Worm (Caenorhabditis elegans) whole organism, L4 larva: ENCODE results near the gene F47G3.4.

Experiments
- dve-1 ChIP-seq: sonication (generic microtip); optimal IDR thresholded peaks from 2 replicates; lab custom pipeline; 2017; ENCODE audit warnings: antibody characterized with exemption, mild to moderate bottlenecking, missing genetic modification characterization, missing compliant biosample characterization; ENCODE audit not compliant: insufficient read depth
- egl-27 ChIP-seq: sonication (generic microtip); optimal IDR thresholded peaks from 3 replicates; lab custom pipeline; 2017; ENCODE audit warnings: missing biosample characterization, missing genetic modification reagents, missing genetic modification characterization
- fkh-10 ChIP-seq: fragments of 150-350 bp; optimal IDR thresholded peaks from 2 replicates; lab custom pipeline; 2014; ENCODE audit warnings: missing biosample characterization, missing genetic modification reagents, missing genetic modification characterization
- lin-39 ChIP-seq: fragments of 150-350 bp; optimal IDR thresholded peaks from 2 replicates; lab custom pipeline; 2014; ENCODE audit warnings: missing biosample characterization, missing genetic modification reagents, missing genetic modification characterization
- mdt-29 ChIP-seq: fragments of 200-800 bp; sonication (Bioruptor generic); IDR thresholded peaks from 2 replicates; pipeline ENCODE4 v1.3.6; 2022; ENCODE audit warnings: missing genetic modification reagents, missing genetic modification characterization, missing compliant biosample characterization
- nhr-237 ChIP-seq: sonication (generic microtip); optimal IDR thresholded peaks from 2 replicates; lab custom pipeline; 2017; ENCODE audit warnings: missing biosample characterization, missing genetic modification characterization
- saeg-2 ChIP-seq: fragments of 200-800 bp; sonication (Bioruptor generic); IDR thresholded peaks from 2 replicates; pipeline ENCODE4 v1.3.6; 2022; ENCODE audit warnings: missing genetic modification reagents, missing genetic modification characterization, missing compliant biosample characterization
- unc-39 ChIP-seq: sonication (generic microtip); optimal IDR thresholded peaks from 2 replicates; lab custom pipeline; 2017; ENCODE audit warnings: missing biosample characterization, missing genetic modification characterization
- unc-62 ChIP-seq, 3 experiments: fragments of 150-350 bp in 1 of 3; sonication (generic microtip); optimal IDR thresholded peaks in 2 of 3; peaks in 1 of 3; 1 replicate in 1 of 3; 2 replicates in 2 of 3; lab custom pipeline; 2014 to 2017; ENCODE audit warnings: missing biosample characterization in 3 of 3, missing genetic modification characterization in 3 of 3, missing genetic modification reagents in 3 of 3, missing genotype in 1 of 3
- ztf-11 ChIP-seq: fragments of 150-350 bp; optimal IDR thresholded peaks from 2 replicates; lab custom pipeline; 2014; ENCODE audit warnings: missing biosample characterization, missing genetic modification characterization

DNA sequence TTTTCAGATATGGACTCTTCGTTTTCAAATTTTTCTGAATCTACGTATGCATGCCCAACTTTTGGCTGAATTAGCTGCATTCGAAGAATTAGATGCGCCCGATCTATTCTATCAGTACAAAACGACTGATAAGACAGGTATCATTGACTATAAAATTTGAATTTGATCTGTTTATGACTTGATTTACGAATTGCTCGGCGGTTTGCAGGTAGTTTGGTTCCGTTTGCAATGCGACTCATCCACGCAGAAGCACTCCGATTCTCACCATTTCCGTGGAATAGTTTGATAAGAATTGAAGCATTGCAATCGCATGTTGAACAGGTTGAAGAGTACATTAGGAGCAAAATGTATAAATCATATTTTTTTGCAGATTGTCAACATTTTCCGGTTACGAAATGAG is 29.6 kb downstream of the F47G3.4 start:
- TF ChIP-seq ztf-11 (no peak), fkh-10 (GFP tag; lab: Kevin White, UChicago) (no peak), mdt-29 (GFP tag; lab: Robert Waterston, UW) (no peak), egl-27 (tag; lab: Kevin White, UChicago) (no peak), lin-39 (no peak), dve-1 (tag; lab: Kevin White, UChicago) (no peak), saeg-2 (GFP tag; lab: Robert Waterston, UW) (no peak), unc-62 (GFP tag; optimal IDR thresholded peaks at IDR 0.05 in 1 of 2; lab: Kevin White, UChicago) (no peak), unc-62 (tag; optimal IDR thresholded peaks at IDR 0.05; lab: Kevin White, UChicago) (no peak), nhr-237 (tag; lab: Kevin White, UChicago) (no peak), unc-39 (tag; lab: Kevin White, UChicago) (no peak)
